Fruit fly (Drosophila melanogaster) whole organism, embryonic: ENCODE data around the gene Tailor.
A peak's percentile ranks its signal among the peaks of the same experiment; 100 is the strongest.

ENCODE experiments used
- Blimp-1 ChIP-seq: fragments of 200-800 bp; sonication (Bioruptor generic); optimal IDR thresholded peaks from 3 replicates; lab custom pipeline; 2018; ENCODE audit warnings: missing biosample characterization, missing genetic modification characterization, mild to moderate bottlenecking, moderate library complexity, missing genetic modification reagents
- CG10147 ChIP-seq: fragments of 200-800 bp; sonication (Bioruptor generic); optimal IDR thresholded peaks from 2 replicates; lab custom pipeline; 2019; ENCODE audit warnings: missing biosample characterization, mild to moderate bottlenecking, missing genetic modification characterization, moderate library complexity
- CG12104 ChIP-seq: fragments of 200-800 bp; sonication (Bioruptor generic); optimal IDR thresholded peaks from 3 replicates; lab custom pipeline; 2016; ENCODE audit warnings: missing biosample characterization, missing genetic modification characterization
- CG12744 ChIP-seq: fragments of 200-800 bp; sonication (Bioruptor generic); optimal IDR thresholded peaks from 2 replicates; lab custom pipeline; 2016; ENCODE audit warnings: missing biosample characterization, missing genetic modification characterization
- CG13424 ChIP-seq: fragments of 200-800 bp; sonication (Bioruptor generic); optimal IDR thresholded peaks from 2 replicates; lab custom pipeline; 2019; ENCODE audit warnings: missing biosample characterization, mild to moderate bottlenecking, missing genetic modification characterization, moderate library complexity
- CG13775 ChIP-seq: fragments of 200-800 bp; sonication (Bioruptor generic); optimal IDR thresholded peaks from 3 replicates; lab custom pipeline; 2017; ENCODE audit warnings: missing biosample characterization, mild to moderate bottlenecking, missing genetic modification characterization
- CG14050 ChIP-seq: fragments of 200-800 bp; sonication (Bioruptor generic); IDR thresholded peaks from 3 replicates; pipeline ENCODE4 v1.3.6; 2022; ENCODE audit warnings: missing biosample characterization, missing genetic modification characterization
- CG14860 ChIP-seq: fragments of 200-800 bp; sonication (Bioruptor generic); IDR thresholded peaks from 3 replicates; pipeline ENCODE4 v1.3.6; 2022; ENCODE audit warnings: missing biosample characterization, missing genetic modification characterization; ENCODE audit not compliant: partially characterized antibody
- CG18011 ChIP-seq: fragments of 200-800 bp; sonication (Bioruptor generic); optimal IDR thresholded peaks from 2 replicates; lab custom pipeline; 2017; ENCODE audit warnings: missing biosample characterization, missing genetic modification characterization, mild to moderate bottlenecking, moderate library complexity, missing genotype
- CG18262 ChIP-seq: fragments of 200-800 bp; optimal IDR thresholded peaks from 3 replicates; lab custom pipeline; 2019; ENCODE audit warnings: missing biosample characterization, mild to moderate bottlenecking, missing genetic modification characterization, moderate library complexity
- CG31365 ChIP-seq: fragments of 200-800 bp; sonication (Bioruptor generic); optimal IDR thresholded peaks from 2 replicates; lab custom pipeline; 2018; ENCODE audit warnings: missing biosample characterization, mild to moderate bottlenecking, missing genetic modification characterization
- CG3281 ChIP-seq: fragments of 200-800 bp; sonication (Bioruptor generic); optimal IDR thresholded peaks from 3 replicates; lab custom pipeline; 2017; ENCODE audit warnings: missing biosample characterization, mild to moderate bottlenecking, missing genetic modification characterization
- CG34224 ChIP-seq: fragments of 200-800 bp; sonication (Bioruptor generic); IDR thresholded peaks from 3 replicates; pipeline ENCODE4 v1.3.6; 2022; ENCODE audit warnings: missing biosample characterization, missing genetic modification characterization; ENCODE audit not compliant: partially characterized antibody
- CG4282 ChIP-seq: fragments of 200-800 bp; sonication (Bioruptor generic); optimal IDR thresholded peaks from 2 replicates; lab custom pipeline; 2016; ENCODE audit warnings: missing biosample characterization, missing genetic modification characterization
- CG4328 ChIP-seq: fragments of 200-800 bp; sonication (Bioruptor generic); optimal IDR thresholded peaks from 3 replicates; lab custom pipeline; 2017; ENCODE audit warnings: missing biosample characterization, missing genetic modification reagents, missing genetic modification characterization
- CG4820 ChIP-seq: fragments of 200-800 bp; sonication (Bioruptor generic); optimal IDR thresholded peaks from 3 replicates; lab custom pipeline; 2016; ENCODE audit warnings: missing biosample characterization, missing genetic modification characterization
- CG7963 ChIP-seq: fragments of 200-800 bp; sonication (Bioruptor generic); IDR thresholded peaks from 3 replicates; pipeline ENCODE4 v1.3.6; 2022; ENCODE audit warnings: missing biosample characterization, missing genetic modification characterization; ENCODE audit not compliant: partially characterized antibody
- CG9437 ChIP-seq: fragments of 200-800 bp; sonication (Bioruptor generic); optimal IDR thresholded peaks from 2 replicates; lab custom pipeline; 2018; ENCODE audit warnings: missing biosample characterization, mild to moderate bottlenecking, missing genetic modification characterization
- HHEX ChIP-seq: fragments of 200-800 bp; sonication (Bioruptor generic); optimal IDR thresholded peaks from 3 replicates; lab custom pipeline; 2017; ENCODE audit warnings: missing biosample characterization, mild to moderate bottlenecking, missing genetic modification characterization, missing genetic modification reagents
- HmgZ ChIP-seq: fragments of 200-800 bp; sonication (Bioruptor generic); optimal IDR thresholded peaks from 2 replicates; lab custom pipeline; 2018; ENCODE audit warnings: missing biosample characterization, mild to moderate bottlenecking, missing genetic modification characterization
- Kr ChIP-seq: fragments of 200-800 bp; sonication (Bioruptor generic); optimal IDR thresholded peaks from 2 replicates; lab custom pipeline; 2017; ENCODE audit warnings: missing biosample characterization, mild to moderate bottlenecking, missing genetic modification characterization
- Med ChIP-seq: fragments of 200-800 bp; sonication (Bioruptor generic); peaks from one replicate; lab custom pipeline; 2016; ENCODE audit warnings: missing biosample characterization, missing genetic modification characterization, mild to moderate bottlenecking, inconsistent platforms, moderate library complexity
- Neu2 ChIP-seq: fragments of 200-800 bp; sonication (Bioruptor generic); optimal IDR thresholded peaks from 3 replicates; lab custom pipeline; 2016; ENCODE audit warnings: missing biosample characterization, missing genetic modification characterization, borderline replicate concordance
- Sry-δ ChIP-seq: fragments of 200-800 bp; sonication (Bioruptor generic); optimal IDR thresholded peaks from 2 replicates; lab custom pipeline; 2016; ENCODE audit warnings: missing biosample characterization, missing genetic modification characterization
- Stat92E ChIP-seq, 3 experiments: fragments of >200 bp in 2 of 3; fragments of 200-800 bp in 1 of 3; sonication (Bioruptor generic) in 1 of 3; optimal IDR thresholded peaks; 2 replicates each; lab custom pipeline; 2017 to 2019; ENCODE audit warnings: missing biosample characterization in 3 of 3, missing genetic modification characterization in 3 of 3, mild to moderate bottlenecking in 1 of 3, moderate library complexity in 1 of 3
- Trl ChIP-seq, 3 experiments: fragments of >200 bp in 2 of 3; fragments of 200-800 bp in 1 of 3; sonication (Bioruptor generic) in 1 of 3; optimal IDR thresholded peaks; 2 replicates in 1 of 3; 3 replicates in 2 of 3; lab custom pipeline; 2016 to 2017; ENCODE audit warnings: missing biosample characterization in 1 of 3, missing genetic modification characterization in 1 of 3
- Usf ChIP-seq: fragments of 200-800 bp; sonication (Bioruptor generic); optimal IDR thresholded peaks from 2 replicates; lab custom pipeline; 2017; ENCODE audit warnings: missing genotype, missing biosample characterization, missing genetic modification characterization
- abd-A ChIP-seq: fragments of 200-800 bp; sonication (Bioruptor generic); optimal IDR thresholded peaks from 3 replicates; lab custom pipeline; 2019; ENCODE audit warnings: missing biosample characterization, mild to moderate bottlenecking, missing genetic modification characterization, moderate library complexity
- ac ChIP-seq: fragments of 200-800 bp; sonication (Bioruptor generic); optimal IDR thresholded peaks from 3 replicates; lab custom pipeline; 2017; ENCODE audit warnings: missing biosample characterization, mild to moderate bottlenecking, missing genetic modification characterization
- ato ChIP-seq: fragments of 200-800 bp; sonication (Bioruptor generic); IDR thresholded peaks from 2 replicates; pipeline ENCODE4 v1.3.6; 2022; ENCODE audit warnings: missing biosample characterization, missing genetic modification characterization; ENCODE audit not compliant: partially characterized antibody
- cato ChIP-seq: fragments of 200-800 bp; sonication (Bioruptor generic); optimal IDR thresholded peaks from 2 replicates; lab custom pipeline; 2016; ENCODE audit warnings: missing biosample characterization, missing genetic modification characterization, borderline replicate concordance
- dimm ChIP-seq: fragments of 200-800 bp; sonication (Bioruptor generic); IDR thresholded peaks from 2 replicates; pipeline ENCODE4 v1.3.6; 2022; ENCODE audit warnings: missing biosample characterization, missing genetic modification characterization
- fd64A ChIP-seq: fragments of 200-800 bp; sonication (Bioruptor generic); optimal IDR thresholded peaks from 3 replicates; lab custom pipeline; 2018; ENCODE audit warnings: missing biosample characterization, mild to moderate bottlenecking, missing genetic modification characterization
- ftz-f1 ChIP-seq: fragments of 200-800 bp; sonication (Bioruptor generic); optimal IDR thresholded peaks from 2 replicates; lab custom pipeline; 2016; ENCODE audit warnings: missing biosample characterization, missing genetic modification characterization
- gsb-n ChIP-seq: fragments of 200-800 bp; sonication (Bioruptor generic); optimal IDR thresholded peaks from 3 replicates; lab custom pipeline; 2018; ENCODE audit warnings: missing biosample characterization, mild to moderate bottlenecking, missing genetic modification characterization
- hbn ChIP-seq: fragments of 200-800 bp; sonication (Bioruptor generic); IDR thresholded peaks from 2 replicates; pipeline ENCODE4 v1.3.6; 2022; ENCODE audit warnings: missing biosample characterization, missing genetic modification characterization; ENCODE audit not compliant: partially characterized antibody
- hkb ChIP-seq, 2 experiments: fragments of 200-800 bp in 1 of 2; fragments of >200 bp in 1 of 2; sonication (Bioruptor generic) in 1 of 2; IDR thresholded peaks in 1 of 2; optimal IDR thresholded peaks in 1 of 2; 2 replicates each; pipeline versions ENCODE4 v1.3.6 to Lab custom; 2017 to 2022; ENCODE audit warnings: missing biosample characterization in 1 of 2, missing genetic modification characterization in 1 of 2
- inv ChIP-seq: fragments of 200-800 bp; sonication (Bioruptor generic); IDR thresholded peaks from 2 replicates; pipeline ENCODE4 v1.3.6; 2022; ENCODE audit warnings: missing biosample characterization, missing genetic modification characterization; ENCODE audit not compliant: partially characterized antibody
- kah ChIP-seq: fragments of 200-800 bp; sonication (Bioruptor generic); optimal IDR thresholded peaks from 2 replicates; lab custom pipeline; 2018; ENCODE audit warnings: missing biosample characterization, mild to moderate bottlenecking, missing genetic modification characterization
- psq ChIP-seq: fragments of 200-800 bp; sonication (Bioruptor generic); optimal IDR thresholded peaks from 2 replicates; lab custom pipeline; 2017; ENCODE audit warnings: missing biosample characterization, missing genetic modification characterization
- row ChIP-seq: fragments of 200-800 bp; sonication (Bioruptor generic); IDR thresholded peaks from 3 replicates; pipeline ENCODE4 v1.3.6; 2022; ENCODE audit warnings: missing biosample characterization, missing genetic modification characterization
- sug ChIP-seq: fragments of 200-800 bp; optimal IDR thresholded peaks from 2 replicates; lab custom pipeline; 2019; ENCODE audit warnings: missing biosample characterization, mild to moderate bottlenecking, missing genetic modification characterization, moderate library complexity
- tna ChIP-seq: fragments of 200-800 bp; sonication (Bioruptor generic); IDR thresholded peaks from 2 replicates; pipeline ENCODE4 v1.3.6; 2022; ENCODE audit warnings: missing biosample characterization, missing genetic modification characterization; ENCODE audit not compliant: partially characterized antibody
- twi ChIP-seq: fragments of 200-800 bp; optimal IDR thresholded peaks from 2 replicates; lab custom pipeline; 2019; ENCODE audit warnings: missing biosample characterization, mild to moderate bottlenecking, missing genetic modification characterization, moderate library complexity

Gene Tailor

DNA sequence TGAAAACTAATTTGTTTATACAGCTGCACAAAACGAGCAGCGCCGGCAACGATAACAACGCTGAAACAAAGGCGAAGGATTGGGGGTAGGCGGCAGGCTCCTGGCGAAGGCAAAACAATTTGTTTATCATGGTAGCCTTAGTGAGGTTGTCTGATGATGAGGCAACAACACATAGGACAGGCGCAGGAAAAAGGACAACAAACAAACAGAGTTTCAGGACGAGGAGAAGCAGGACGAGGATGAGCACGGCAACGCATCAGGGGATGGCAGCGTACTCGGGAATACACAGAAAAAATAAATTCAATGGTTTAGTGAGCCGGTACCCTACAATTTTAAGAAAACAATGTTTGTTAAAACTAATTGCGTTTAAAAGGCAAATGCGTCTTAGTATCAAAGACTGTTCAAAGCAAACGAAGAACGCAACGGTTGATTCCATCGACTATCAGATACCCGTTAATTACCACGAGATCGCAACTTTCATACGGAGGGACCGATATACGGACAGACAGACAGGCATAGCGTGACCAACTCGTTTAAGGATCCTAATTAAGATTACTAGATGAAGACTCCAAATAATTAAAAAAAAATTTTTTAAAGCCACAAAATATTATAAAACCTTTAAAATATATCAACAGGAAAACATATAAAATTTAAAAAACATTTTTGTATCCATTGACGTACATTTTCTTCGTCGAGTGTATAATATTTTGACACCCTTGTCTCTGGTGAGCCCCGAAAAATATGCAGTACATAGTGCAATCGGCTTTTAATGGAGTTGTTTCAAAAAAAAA is 49.0 kb upstream of the Tailor start (continued):
- TF ChIP-seq psq (GFP tag; lab: Kevin White, UChicago): no peak
- TF ChIP-seq CG4820 (GFP tag; lab: Kevin White, UChicago): no peak
- TF ChIP-seq kah: no peak
- no peak for TF ChIP-seq ftz-f1
- no peak for TF ChIP-seq gsb-n
- no peak for TF ChIP-seq Trl (optimal IDR thresholded peaks at IDR 0.05; lab: Kevin White, UChicago)
- TF ChIP-seq Trl (GFP tag; optimal IDR thresholded peaks at IDR 0.05; lab: Kevin White, UChicago): no peak
- TF ChIP-seq cato: no peak
- no peak for TF ChIP-seq twi (tag; lab: Kevin White, UChicago)
- no peak for TF ChIP-seq CG14860 (GFP tag; lab: Robert Waterston, UW)
- TF ChIP-seq fd64A (GFP tag; lab: Kevin White, UChicago): no peak
- TF ChIP-seq CG14050 (GFP tag; lab: Robert Waterston, UW): no peak
- no peak for TF ChIP-seq CG4282 (GFP tag; lab: Kevin White, UChicago)
- TF ChIP-seq CG4328 (GFP tag; lab: Kevin White, UChicago): no peak
- TF ChIP-seq CG13775: peak; percentile 31
- TF ChIP-seq CG13424 (tag; lab: Kevin White, UChicago): no peak
- no peak for TF ChIP-seq HHEX (GFP tag; lab: Kevin White, UChicago)
- TF ChIP-seq CG12744: no peak
- TF ChIP-seq CG3281 (GFP tag; lab: Kevin White, UChicago): no peak
- no peak for TF ChIP-seq CG10147
- TF ChIP-seq sug (tag; lab: Kevin White, UChicago): no peak
- TF ChIP-seq abd-A (tag; lab: Kevin White, UChicago): no peak
- TF ChIP-seq, all 482 proteins: peak for 28

DNA sequence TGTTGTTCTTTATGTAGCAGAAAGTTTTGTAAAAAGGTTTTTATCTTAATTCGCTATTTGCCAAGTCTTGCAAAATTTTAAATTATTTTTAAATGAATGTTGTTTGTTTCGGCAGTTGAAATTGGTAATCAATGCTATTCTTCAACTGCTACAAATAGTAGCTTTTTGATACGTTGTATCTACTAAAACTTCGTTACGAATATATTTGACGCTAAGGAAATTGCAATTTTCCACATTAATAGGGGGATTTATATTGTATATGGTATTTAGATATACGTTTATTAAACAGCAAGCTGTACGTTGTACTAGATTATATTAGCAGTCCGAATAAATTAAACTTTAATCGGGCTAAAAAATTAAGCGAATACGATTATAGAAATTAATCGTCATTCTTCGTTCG is 45.4 kb upstream of the Tailor start, which contains the start of gene CG31493:
Gene CG31493 (plus strand): TSS at position 301 of the 400 bp plus-strand sequence.
- TF ChIP-seq Neu2 (GFP tag; lab: Kevin White, UChicago): no peak
- no peak for TF ChIP-seq CG18262 (tag; lab: Kevin White, UChicago)
- TF ChIP-seq, all 482 proteins: peak for 0

DNA sequence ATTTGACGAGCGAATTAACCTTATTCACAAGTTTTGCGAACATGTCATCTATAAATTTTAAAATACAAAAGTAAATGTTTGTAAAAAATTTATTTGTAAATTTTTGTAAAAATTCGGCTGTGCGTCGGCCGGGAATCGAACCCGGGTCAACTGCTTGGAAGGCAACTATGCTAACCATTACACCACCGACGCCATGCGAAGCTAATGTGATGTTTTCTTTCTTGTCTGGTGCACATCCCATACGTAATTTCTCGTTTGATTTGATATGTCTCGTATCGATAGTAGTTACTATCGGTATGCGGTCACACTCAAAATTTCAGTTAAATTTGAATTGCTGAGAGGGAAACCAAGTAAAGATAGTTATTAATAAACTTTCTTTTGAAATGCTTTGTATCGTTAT is 44.9 kb upstream of the Tailor start:
- TF ChIP-seq Stat92E (GFP tag; optimal IDR thresholded peaks at IDR 0.05; lab: Kevin White, UChicago) (peak in 1 of 3 experiments; percentile 63), Usf (GFP tag; lab: Kevin White, UChicago) (no peak), hkb (optimal IDR thresholded peaks at IDR 0.05; lab: Kevin White, UChicago) (no peak), hkb (GFP tag; IDR thresholded peaks at IDR 0.05; lab: Robert Waterston, UW) (0 out of 2 replicates have a peak, but pooled peaks have one; percentile 39), psq (GFP tag; lab: Kevin White, UChicago) (no peak), CG7963 (GFP tag; lab: Robert Waterston, UW) (peak; percentile 97), inv (GFP tag; lab: Robert Waterston, UW) (peak; percentile 76), ato (GFP tag; lab: Robert Waterston, UW) (peak; percentile 93), Med (GFP tag; lab: Kevin White, UChicago) (peak; percentile 68), HmgZ (peak; percentile 53), ac (GFP tag; lab: Kevin White, UChicago) (no peak), row (GFP tag; lab: Robert Waterston, UW) (peak; percentile 8; the same call in 1 of the 3 replicates), dimm (GFP tag; lab: Robert Waterston, UW) (no peak), CG9437 (GFP tag; lab: Kevin White, UChicago) (peak; percentile 48), CG18011 (GFP tag; lab: Kevin White, UChicago) (no peak), Kr (GFP tag; lab: Kevin White, UChicago) (no peak), Blimp-1 (GFP tag; lab: Kevin White, UChicago) (no peak), CG14860 (GFP tag; lab: Robert Waterston, UW) (peak; percentile 95), CG34224 (peak; percentile 96), CG31365 (tag; lab: Kevin White, UChicago) (peak; percentile 29), CG12104 (no peak), tna (GFP tag; lab: Robert Waterston, UW) (peak; percentile 94), Sry-δ (GFP tag; lab: Kevin White, UChicago) (peak; percentile 42), hbn (GFP tag; lab: Robert Waterston, UW) (peak; percentile 92)
